Worm (Caenorhabditis elegans) whole organism, L2 larva: ENCODE measurements around the gene fbxa-224.
A peak's percentile ranks its signal among the peaks of the same experiment; 100 is the strongest.

Experiments
- C34F6.9 ChIP-seq: fragments of 150-350 bp; optimal IDR thresholded peaks from 2 replicates; lab custom pipeline; 2014; ENCODE audit warnings: missing biosample characterization, missing genetic modification characterization
- R02D3.7 ChIP-seq: fragments of 150-350 bp; optimal IDR thresholded peaks from 2 replicates; lab custom pipeline; 2014; ENCODE audit warnings: missing biosample characterization, missing genetic modification characterization
- Y55F3AM.14 ChIP-seq: fragments of 200-800 bp; sonication (Bioruptor generic); optimal IDR thresholded peaks from 2 replicates; lab custom pipeline; 2018; ENCODE audit warnings: mild to moderate bottlenecking, missing genetic modification characterization, missing compliant biosample characterization
- ZK546.5 ChIP-seq: sonication (generic microtip); optimal IDR thresholded peaks from 2 replicates; lab custom pipeline; 2017; ENCODE audit warnings: missing biosample characterization, missing genetic modification characterization
- alr-1 ChIP-seq: fragments of 150-350 bp; optimal IDR thresholded peaks from 2 replicates; lab custom pipeline; 2014; ENCODE audit warnings: missing biosample characterization, missing genetic modification characterization
- ama-1 ChIP-seq: fragments of 150-350 bp; optimal IDR thresholded peaks from 2 replicates; lab custom pipeline; 2018; ENCODE audit warnings: inconsistent platforms
- blmp-1 ChIP-seq: sonication (generic microtip); optimal IDR thresholded peaks from 2 replicates; lab custom pipeline; 2017; ENCODE audit warnings: missing genetic modification characterization, mild to moderate bottlenecking, missing compliant biosample characterization, antibody characterized with exemption, moderate library complexity; ENCODE audit not compliant: insufficient read depth
- ceh-16 ChIP-seq: fragments of 150-350 bp; optimal IDR thresholded peaks from 2 replicates; lab custom pipeline; 2014; ENCODE audit warnings: missing biosample characterization, missing genetic modification characterization
- ceh-82 ChIP-seq: fragments of 150-350 bp; optimal IDR thresholded peaks from 2 replicates; lab custom pipeline; 2014; ENCODE audit warnings: missing biosample characterization, missing genetic modification characterization
- crh-2 ChIP-seq: sonication (generic microtip); optimal IDR thresholded peaks from 2 replicates; lab custom pipeline; 2017; ENCODE audit warnings: missing biosample characterization, missing genetic modification characterization
- dmd-4 ChIP-seq: sonication (generic microtip); optimal IDR thresholded peaks from 2 replicates; lab custom pipeline; 2017; ENCODE audit warnings: missing biosample characterization, missing genetic modification characterization
- egl-27 ChIP-seq: sonication (generic microtip); optimal IDR thresholded peaks from 3 replicates; lab custom pipeline; 2017; ENCODE audit warnings: missing biosample characterization, missing genetic modification reagents, missing genetic modification characterization
- elt-1 ChIP-seq: fragments of 150-350 bp; optimal IDR thresholded peaks from 2 replicates; lab custom pipeline; 2014; ENCODE audit warnings: missing biosample characterization, missing genetic modification characterization
- elt-3 ChIP-seq: sonication (generic microtip); optimal IDR thresholded peaks from 2 replicates; lab custom pipeline; 2017; ENCODE audit warnings: missing biosample characterization, missing genetic modification characterization
- fos-1 ChIP-seq: fragments of 150-350 bp; optimal IDR thresholded peaks from 2 replicates; lab custom pipeline; 2014; ENCODE audit warnings: missing biosample characterization, missing genetic modification characterization
- gmeb-1 ChIP-seq: fragments of 150-350 bp; optimal IDR thresholded peaks from 2 replicates; lab custom pipeline; 2014; ENCODE audit warnings: missing biosample characterization, missing genetic modification characterization
- lin-13 ChIP-seq: fragments of 150-350 bp; optimal IDR thresholded peaks from 2 replicates; lab custom pipeline; 2014; ENCODE audit warnings: missing biosample characterization, missing genetic modification reagents, missing genetic modification characterization
- lin-39 ChIP-seq: fragments of 150-350 bp; optimal IDR thresholded peaks from 2 replicates; lab custom pipeline; 2014; ENCODE audit warnings: missing biosample characterization, missing genetic modification reagents, missing genetic modification characterization
- lsy-2 ChIP-seq, 2 experiments: fragments of 150-350 bp in 1 of 2; sonication (generic microtip) in 1 of 2; optimal IDR thresholded peaks; 2 replicates each; lab custom pipeline; 2014 to 2017; ENCODE audit warnings: missing biosample characterization in 2 of 2, missing genetic modification characterization in 2 of 2
- mab-5 ChIP-seq: fragments of 150-350 bp; optimal IDR thresholded peaks from 2 replicates; lab custom pipeline; 2014; ENCODE audit warnings: missing biosample characterization, missing genetic modification characterization
- mbf-1 ChIP-seq: sonication (generic microtip); optimal IDR thresholded peaks from 2 replicates; lab custom pipeline; 2017; ENCODE audit warnings: missing biosample characterization, missing genetic modification characterization
- mdl-1 ChIP-seq, 2 experiments: fragments of 150-350 bp in 1 of 2; sonication (generic microtip) in 1 of 2; optimal IDR thresholded peaks; 2 replicates each; lab custom pipeline; 2017; ENCODE audit warnings: missing biosample characterization in 2 of 2, missing genetic modification characterization in 2 of 2
- nhr-10 ChIP-seq: sonication (generic microtip); optimal IDR thresholded peaks from 2 replicates; lab custom pipeline; 2017; ENCODE audit warnings: missing biosample characterization, missing genetic modification characterization
- nhr-11 ChIP-seq: fragments of 150-350 bp; optimal IDR thresholded peaks from 2 replicates; lab custom pipeline; 2014; ENCODE audit warnings: missing biosample characterization, missing genetic modification characterization
- nhr-12 ChIP-seq: fragments of 150-350 bp; optimal IDR thresholded peaks from 2 replicates; lab custom pipeline; 2014; ENCODE audit warnings: missing biosample characterization, missing genetic modification characterization
- nhr-129 ChIP-seq: fragments of 150-350 bp; optimal IDR thresholded peaks from 2 replicates; lab custom pipeline; 2014; ENCODE audit warnings: missing biosample characterization, missing genetic modification characterization
- nhr-21 ChIP-seq: fragments of 150-350 bp; optimal IDR thresholded peaks from 2 replicates; lab custom pipeline; 2014; ENCODE audit warnings: missing biosample characterization, missing genetic modification characterization
- nhr-23 ChIP-seq: fragments of 150-350 bp; optimal IDR thresholded peaks from 2 replicates; lab custom pipeline; 2014; ENCODE audit warnings: missing biosample characterization, missing genetic modification reagents, missing genetic modification characterization
- nhr-237 ChIP-seq: fragments of 150-350 bp; optimal IDR thresholded peaks from 2 replicates; lab custom pipeline; 2014; ENCODE audit warnings: missing biosample characterization, missing genetic modification characterization
- nhr-25 ChIP-seq: fragments of 150-350 bp; sonication (generic microtip); optimal IDR thresholded peaks from 3 replicates; lab custom pipeline; 2014; ENCODE audit warnings: missing biosample characterization, missing genetic modification characterization
- nhr-6 ChIP-seq: fragments of 150-350 bp; optimal IDR thresholded peaks from 2 replicates; lab custom pipeline; 2014; ENCODE audit warnings: missing biosample characterization, missing genetic modification characterization
- nhr-77 ChIP-seq: fragments of 150-350 bp; optimal IDR thresholded peaks from 2 replicates; lab custom pipeline; 2014; ENCODE audit warnings: missing biosample characterization, missing genetic modification characterization
- peb-1 ChIP-seq: fragments of 150-350 bp; optimal IDR thresholded peaks from 2 replicates; lab custom pipeline; 2014; ENCODE audit warnings: missing biosample characterization, missing genetic modification characterization
- sem-4 ChIP-seq: fragments of 150-350 bp; optimal IDR thresholded peaks from 2 replicates; lab custom pipeline; 2014; ENCODE audit warnings: missing biosample characterization, missing genetic modification reagents, missing genetic modification characterization
- skn-1 ChIP-seq: sonication (generic microtip); optimal IDR thresholded peaks from 2 replicates; lab custom pipeline; 2017; ENCODE audit warnings: missing biosample characterization, missing genetic modification characterization
- sma-3 ChIP-seq: sonication (generic microtip); optimal IDR thresholded peaks from 2 replicates; lab custom pipeline; 2016; ENCODE audit warnings: missing genetic modification reagents, missing genetic modification characterization, missing compliant biosample characterization
- sma-9 ChIP-seq, 2 experiments: fragments of 150-350 bp in 1 of 2; sonication (generic microtip) in 1 of 2; optimal IDR thresholded peaks; 2 replicates each; lab custom pipeline; 2014 to 2016; ENCODE audit warnings: missing genetic modification characterization in 2 of 2, mild to moderate bottlenecking in 1 of 2, missing biosample characterization in 1 of 2, missing compliant biosample characterization in 1 of 2, missing genetic modification reagents in 1 of 2, moderate library complexity in 1 of 2
- snpc-4 ChIP-seq: fragments of 150-350 bp; optimal IDR thresholded peaks from 2 replicates; lab custom pipeline; 2014; ENCODE audit warnings: missing biosample characterization, missing genetic modification characterization
- unc-39 ChIP-seq: fragments of 150-350 bp; optimal IDR thresholded peaks from 2 replicates; lab custom pipeline; 2014; ENCODE audit warnings: missing biosample characterization, missing genetic modification characterization
- unc-55 ChIP-seq: fragments of 150-350 bp; sonication (generic microtip); optimal IDR thresholded peaks from 3 replicates; lab custom pipeline; 2014; ENCODE audit warnings: missing biosample characterization, missing genetic modification reagents, missing genetic modification characterization
- unc-62 ChIP-seq: fragments of 150-350 bp; optimal IDR thresholded peaks from 2 replicates; lab custom pipeline; 2014; ENCODE audit warnings: missing biosample characterization, missing genetic modification reagents, missing genetic modification characterization
- ztf-11 ChIP-seq: sonication (generic microtip); optimal IDR thresholded peaks from 2 replicates; lab custom pipeline; 2017; ENCODE audit warnings: missing biosample characterization, missing genetic modification characterization
- ztf-4 ChIP-seq: fragments of 150-350 bp; optimal IDR thresholded peaks from 2 replicates; lab custom pipeline; 2014; ENCODE audit warnings: missing biosample characterization, missing genetic modification characterization

The fbxa-224 gene

ce11 chrII:7545364-7545763 is 2.6 kb downstream of the fbxa-224 start:
- TF ChIP-seq sma-9 (GFP tag; optimal IDR thresholded peaks at IDR 0.05; lab: Kevin White, UChicago) (no peak), sma-9 (tag; optimal IDR thresholded peaks at IDR 0.05; lab: Kevin White, UChicago) (no peak), blmp-1 (tag; lab: Kevin White, UChicago) (peak; percentile 5), nhr-129 (tag; lab: Kevin White, UChicago) (no peak), snpc-4 (tag; lab: Kevin White, UChicago) (no peak), nhr-10 (tag; lab: Kevin White, UChicago) (no peak), Y55F3AM.14 (GFP tag; lab: Kevin White, UChicago) (no peak), nhr-23 (tag; lab: Kevin White, UChicago) (no peak), ZK546.5 (tag; lab: Kevin White, UChicago) (no peak), nhr-12 (tag; lab: Kevin White, UChicago) (no peak), dmd-4 (tag; lab: Kevin White, UChicago) (no peak), skn-1 (no peak), alr-1 (tag; lab: Kevin White, UChicago) (no peak), ceh-16 (tag; lab: Kevin White, UChicago) (no peak), lin-13 (no peak), nhr-6 (no peak), fos-1 (tag; lab: Kevin White, UChicago) (peak; percentile 7), ztf-4 (no peak), sma-3 (GFP tag; lab: Kevin White, UChicago) (no peak), nhr-237 (tag; lab: Kevin White, UChicago) (no peak), ztf-11 (tag; lab: Kevin White, UChicago) (no peak), mab-5 (tag; lab: Kevin White, UChicago) (no peak), nhr-25 (no peak), nhr-11 (no peak), lsy-2 (tag; optimal IDR thresholded peaks at IDR 0.05; lab: Kevin White, UChicago) (no peak), gmeb-1 (tag; lab: Kevin White, UChicago) (no peak), lin-39 (tag; lab: Kevin White, UChicago) (no peak), mdl-1 (tag; optimal IDR thresholded peaks at IDR 0.05; lab: Kevin White, UChicago) (no peak), egl-27 (tag; lab: Kevin White, UChicago) (no peak), nhr-21 (tag; lab: Kevin White, UChicago) (peak; percentile 74), R02D3.7 (tag; lab: Kevin White, UChicago) (no peak), unc-62 (GFP tag; lab: Kevin White, UChicago) (no peak), ceh-82 (tag; lab: Kevin White, UChicago) (no peak), peb-1 (tag; lab: Kevin White, UChicago) (no peak), nhr-77 (tag; lab: Kevin White, UChicago) (no peak), unc-55 (GFP tag; lab: Kevin White, UChicago) (peak; percentile 35), elt-1 (tag; lab: Kevin White, UChicago) (no peak), C34F6.9 (tag; lab: Kevin White, UChicago) (no peak), elt-3 (tag; lab: Kevin White, UChicago) (no peak), unc-39 (tag; lab: Kevin White, UChicago) (no peak), ama-1 (peak; percentile 74), mbf-1 (tag; lab: Kevin White, UChicago) (no peak)

DNA sequence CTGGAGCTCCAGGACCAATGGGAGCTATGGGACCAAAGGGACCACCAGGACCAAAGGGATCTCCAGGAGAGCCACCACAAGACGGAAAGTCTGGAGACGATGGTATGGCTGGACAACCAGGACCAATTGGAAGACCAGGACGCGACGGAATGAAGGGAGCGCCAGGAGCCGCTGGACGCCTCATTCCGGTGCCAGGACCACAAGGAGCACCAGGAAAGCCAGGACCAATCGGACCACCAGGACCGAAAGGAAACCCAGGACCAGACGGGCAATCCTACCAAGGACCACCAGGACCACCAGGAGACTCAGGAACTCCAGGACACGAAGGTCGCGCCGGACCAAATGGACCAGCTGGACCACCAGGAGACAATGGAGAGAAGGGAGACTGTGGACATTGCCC is 3.2 kb downstream of the fbxa-224 start:
- TF ChIP-seq dmd-4 (tag; lab: Kevin White, UChicago) (no peak), R02D3.7 (tag; lab: Kevin White, UChicago) (no peak), fos-1 (tag; lab: Kevin White, UChicago) (no peak), elt-3 (tag; lab: Kevin White, UChicago) (no peak), ceh-16 (tag; lab: Kevin White, UChicago) (no peak), nhr-10 (tag; lab: Kevin White, UChicago) (no peak), nhr-237 (tag; lab: Kevin White, UChicago) (no peak), nhr-25 (no peak), egl-27 (tag; lab: Kevin White, UChicago) (no peak)

- TF ChIP-seq mab-5 (tag; lab: Kevin White, UChicago) (no peak), nhr-25 (no peak), nhr-23 (tag; lab: Kevin White, UChicago) (no peak), crh-2 (tag; lab: Kevin White, UChicago) (no peak), nhr-12 (tag; lab: Kevin White, UChicago) (no peak), nhr-77 (tag; lab: Kevin White, UChicago) (no peak), sem-4 (tag; lab: Kevin White, UChicago) (no peak), lin-39 (tag; lab: Kevin White, UChicago) (no peak), nhr-129 (tag; lab: Kevin White, UChicago) (no peak), unc-39 (tag; lab: Kevin White, UChicago) (no peak), mdl-1 (tag; optimal IDR thresholded peaks at IDR 0.05; lab: Kevin White, UChicago) (no peak), ztf-4 (no peak)
Measured at ce11 chrII:7543808-7544207, 4.1 kb downstream of the fbxa-224 start, which contains the start of gene rol-8. TSS of gene rol-8 (plus strand) at chrII:7544108.
